Fruit fly (Drosophila melanogaster): ENCODE data around the gene RanBP3.

RanBP3 gene

DNA sequence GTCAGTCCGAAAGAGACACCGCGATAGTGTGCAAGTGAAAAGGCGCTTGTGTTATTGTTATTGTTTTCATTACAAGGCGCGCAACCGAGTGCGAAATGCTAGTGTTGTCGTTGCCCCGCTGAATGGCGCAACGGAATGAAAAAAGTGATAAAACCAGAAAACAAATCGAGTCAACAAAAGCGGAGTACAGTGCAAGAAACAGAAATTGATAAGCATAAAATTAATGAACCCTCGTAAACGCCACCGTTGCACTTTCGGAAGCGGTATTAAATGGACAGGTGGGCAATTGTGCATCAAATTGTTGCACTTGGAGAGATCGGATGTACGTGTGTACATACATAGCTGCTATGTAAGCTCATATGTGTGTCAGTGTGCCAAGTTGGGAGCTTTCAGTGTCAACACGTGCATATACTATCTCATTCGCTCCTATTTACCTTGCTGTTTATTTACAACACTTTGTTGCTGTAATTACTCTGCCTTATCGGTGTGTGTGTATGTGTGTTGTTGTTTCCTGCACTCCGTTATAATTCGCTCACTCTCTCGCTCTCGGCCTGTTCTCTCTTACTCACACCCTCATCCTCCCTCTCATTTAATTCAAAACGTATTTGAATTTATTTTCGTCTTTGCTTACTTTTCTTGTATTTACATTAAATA is 29.1 kb downstream of the RanBP3 start (continued):
- peak; percentile 15 for TF ChIP-seq HmgZ (tag; optimal IDR thresholded peaks at IDR 0.05)
- TF ChIP-seq CG11696 (GFP tag; IDR thresholded peaks at IDR 0.05): peak; percentile 56
- TF ChIP-seq Vsx1 (GFP tag; optimal IDR thresholded peaks at IDR 0.05): peak; percentile 52
- no peak for TF ChIP-seq vnd (GFP tag; IDR thresholded peaks at IDR 0.05; ENCODE audit: partially characterized antibody)
- TF ChIP-seq abd-A (tag; optimal IDR thresholded peaks at IDR 0.05): no peak
- TF ChIP-seq wdn (GFP tag; IDR thresholded peaks at IDR 0.05): no peak
- TF ChIP-seq ken (GFP tag; IDR thresholded peaks at IDR 0.05): 0 out of 3 replicates have a peak, but pooled peaks have one; percentile 12
- peak; percentile 37 for TF ChIP-seq CG8290 (GFP tag; optimal IDR thresholded peaks at IDR 0.05)
- peak in 1 of 2 experiments; percentile 51 for TF ChIP-seq CG8290 (tag; optimal IDR thresholded peaks at IDR 0.05)
- peak; percentile 95 for TF ChIP-seq MTF-1 (GFP tag; optimal IDR thresholded peaks at IDR 0.05; ENCODE audit: borderline replicate concordance)
- peak; percentile 76; the same call in 1 of the 4 replicates for TF ChIP-seq chinmo (GFP tag; IDR thresholded peaks at IDR 0.05; ENCODE audit: partially characterized antibody)
- TF ChIP-seq nmo (GFP tag; optimal IDR thresholded peaks at IDR 0.05): no peak
- TF ChIP-seq lbe (GFP tag; optimal IDR thresholded peaks at IDR 0.05): peak; percentile 39
- TF ChIP-seq CG17802 (tag; optimal IDR thresholded peaks at IDR 0.05): no peak
- peak; percentile 52 for TF ChIP-seq CG8281 (tag; optimal IDR thresholded peaks at IDR 0.05)
- peak; percentile 49; the same call in 1 of the 2 replicates for TF ChIP-seq bowl (GFP tag; IDR thresholded peaks at IDR 0.05)
- no peak for TF ChIP-seq Hr39 (optimal IDR thresholded peaks at IDR 0.05)
- TF ChIP-seq CG14860 (GFP tag; IDR thresholded peaks at IDR 0.05; ENCODE audit: partially characterized antibody): no peak
- TF ChIP-seq ssp (GFP tag; IDR thresholded peaks at IDR 0.05): no peak
- TF ChIP-seq CG4707 (GFP tag; optimal IDR thresholded peaks at IDR 0.05): peak; percentile 59
- TF ChIP-seq HmgD (GFP tag; optimal IDR thresholded peaks at IDR 0.05): no peak
- TF ChIP-seq Optix (GFP tag; IDR thresholded peaks at IDR 0.05): peak; percentile 42; the same call in 1 of the 3 replicates
- TF ChIP-seq E2f2 (GFP tag; IDR thresholded peaks at IDR 0.05): peak; percentile 36; the same call in 1 of the 2 replicates
- peak; percentile 78 for TF ChIP-seq CG5180 (GFP tag; optimal IDR thresholded peaks at IDR 0.05)
- TF ChIP-seq CG7987 (GFP tag; optimal IDR thresholded peaks at IDR 0.05): peak; percentile 76
- TF ChIP-seq CG6683 (GFP tag; optimal IDR thresholded peaks at IDR 0.05): peak; percentile 78
- no peak for TF ChIP-seq Dip2 (GFP tag; IDR thresholded peaks at IDR 0.05)
- TF ChIP-seq tup (GFP tag; optimal IDR thresholded peaks at IDR 0.05): no peak
- peak; percentile 47 for TF ChIP-seq Mes4 (GFP tag; optimal IDR thresholded peaks at IDR 0.05)
- no peak for TF ChIP-seq CG3995 (GFP tag; optimal IDR thresholded peaks at IDR 0.05)
- TF ChIP-seq bcd (GFP tag; optimal IDR thresholded peaks at IDR 0.05): peak; percentile 61
- no peak for TF ChIP-seq CG5245 (GFP tag; optimal IDR thresholded peaks at IDR 0.05)
- TF ChIP-seq ham (GFP tag; IDR thresholded peaks at IDR 0.05): 0 out of 2 replicates have a peak, but pooled peaks have one; percentile 8
- TF ChIP-seq CG3281 (GFP tag; optimal IDR thresholded peaks at IDR 0.05): no peak
- TF ChIP-seq CG6175 (GFP tag; IDR thresholded peaks at IDR 0.05): no peak
- no peak for TF ChIP-seq CG7556 (GFP tag; optimal IDR thresholded peaks at IDR 0.05)
- no peak for TF ChIP-seq NC2β (GFP tag; optimal IDR thresholded peaks at IDR 0.05)
- no peak for TF ChIP-seq Hr51 (GFP tag; optimal IDR thresholded peaks at IDR 0.05)
- TF ChIP-seq CG18764 (GFP tag; optimal IDR thresholded peaks at IDR 0.05): no peak
- TF ChIP-seq CG9797 (GFP tag; optimal IDR thresholded peaks at IDR 0.05): peak; percentile 23
- no peak for TF ChIP-seq oc (tag; optimal IDR thresholded peaks at IDR 0.05)
- peak; percentile 91 for TF ChIP-seq Awh (GFP tag; IDR thresholded peaks at IDR 0.05)
- TF ChIP-seq CG9817 (tag; optimal IDR thresholded peaks at IDR 0.05): peak; percentile 7
- TF ChIP-seq sima (GFP tag; optimal IDR thresholded peaks at IDR 0.05): no peak
- TF ChIP-seq Taf1 (GFP tag; IDR thresholded peaks at IDR 0.05): peak; percentile 15; the same call in 1 of the 2 replicates
- TF ChIP-seq Dbx (GFP tag; IDR thresholded peaks at IDR 0.05): peak; percentile 78; the same call in 2 of the 3 replicates
- no peak for TF ChIP-seq CG32772 (GFP tag; IDR thresholded peaks at IDR 0.05)
- no peak for TF ChIP-seq phol (tag; optimal IDR thresholded peaks at IDR 0.05)
- TF ChIP-seq CG4730 (GFP tag; IDR thresholded peaks at IDR 0.05): peak; percentile 17; the same call in 1 of the 2 replicates
- no peak for TF ChIP-seq Fer3 (tag; optimal IDR thresholded peaks at IDR 0.05)
